Fruit fly (Drosophila melanogaster): Measurements from ENCODE around the gene Ets21C.

DNA sequence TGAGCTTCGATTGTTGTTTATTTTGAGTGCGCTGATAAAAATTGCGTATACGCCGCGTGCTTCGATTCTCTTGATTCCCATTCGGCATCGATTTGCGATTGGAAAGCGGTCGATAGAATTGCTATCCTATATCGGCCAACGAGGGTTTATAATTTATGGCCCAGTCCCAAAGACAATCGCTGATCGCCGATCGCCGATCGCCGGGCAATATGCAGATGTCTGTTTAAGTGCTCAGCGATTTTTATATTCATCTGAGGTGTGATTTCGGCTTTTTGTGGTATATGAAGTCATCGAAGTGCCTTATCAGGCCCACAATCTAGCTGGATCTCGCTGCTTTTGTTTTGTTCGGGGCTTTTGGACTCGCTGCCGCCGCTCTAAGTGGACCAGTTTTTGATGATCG, 46.3 kb downstream of the Ets21C start:
- TF ChIP-seq CTCF (optimal IDR thresholded peaks at IDR 0.05) (no peak), CG8478 (optimal IDR thresholded peaks at IDR 0.05) (no peak)
